Fruit fly (Drosophila melanogaster): Measurements from ENCODE around the gene CG42748.

- TF ChIP-seq EcR (GFP tag; optimal IDR thresholded peaks at IDR 0.05) (no peak), CG8478 (optimal IDR thresholded peaks at IDR 0.05) (peak; percentile 52), psq (optimal IDR thresholded peaks at IDR 0.05) (no peak), Dll (optimal IDR thresholded peaks at IDR 0.05) (no peak), usp (GFP tag; optimal IDR thresholded peaks at IDR 0.05) (no peak), pan (optimal IDR thresholded peaks at IDR 0.05) (no peak)
Measured at dm6 chr2L:22168559-22169027, 37.6 kb downstream of the CG42748 start.

All from whole organism.